Fruit fly (Drosophila melanogaster): ENCODE measurements around the gene Saf6.
A peak's percentile ranks its signal among the peaks of the same experiment; 100 is the strongest.

Saf6 gene

dm6 chr2L:819315-820032 is 3.7 kb upstream of the Saf6 start, which contains the start of the genes PGAP2 and Clp (continued):
- TF ChIP-seq phol (tag; optimal IDR thresholded peaks at IDR 0.05) (peak; percentile 85), Aef1 (GFP tag; IDR thresholded peaks at IDR 0.05) (peak; percentile 82), sna (GFP tag; IDR thresholded peaks at IDR 0.05; ENCODE audit: partially characterized antibody) (no peak), pum (GFP tag; optimal IDR thresholded peaks at IDR 0.05) (peak; percentile 63), CG2199 (GFP tag; IDR thresholded peaks at IDR 0.05) (no peak), CG2875 (GFP tag; optimal IDR thresholded peaks at IDR 0.05) (no peak), Neu2 (GFP tag; optimal IDR thresholded peaks at IDR 0.05; ENCODE audit: borderline replicate concordance) (peak; percentile 33), kay (GFP tag; optimal IDR thresholded peaks at IDR 0.05) (peak; percentile 43), Trl (optimal IDR thresholded peaks at IDR 0.05) (no peak), Trl (GFP tag; optimal IDR thresholded peaks at IDR 0.05) (no peak), scrt (GFP tag; optimal IDR thresholded peaks at IDR 0.05) (no peak), HHEX (GFP tag; optimal IDR thresholded peaks at IDR 0.05) (peak; percentile 6), repo (GFP tag; optimal IDR thresholded peaks at IDR 0.05) (no peak), CG9215 (GFP tag; IDR thresholded peaks at IDR 0.05) (peak; percentile 77; the same call in 1 of the 2 replicates), CG4404 (GFP tag; IDR thresholded peaks at IDR 0.05) (peak; percentile 71), bsh (GFP tag; optimal IDR thresholded peaks at IDR 0.05) (peak in 1 of 2 experiments; percentile 72), Vsx1 (GFP tag; optimal IDR thresholded peaks at IDR 0.05) (no peak), ato (GFP tag; IDR thresholded peaks at IDR 0.05; ENCODE audit: partially characterized antibody) (peak; percentile 31; the same call in 1 of the 2 replicates), CG11696 (GFP tag; IDR thresholded peaks at IDR 0.05) (no peak), CG12391 (tag; optimal IDR thresholded peaks at IDR 0.05) (peak; percentile 89), CG6765 (GFP tag; optimal IDR thresholded peaks at IDR 0.05) (no peak), Hr39 (optimal IDR thresholded peaks at IDR 0.05) (no peak), odd (GFP tag; optimal IDR thresholded peaks at IDR 0.05) (no peak), chm (GFP tag; IDR thresholded peaks at IDR 0.05) (no peak), CG1529 (GFP tag; optimal IDR thresholded peaks at IDR 0.05) (peak; percentile 26), CG12071 (GFP tag; optimal IDR thresholded peaks at IDR 0.05) (no peak), Deaf1 (tag; optimal IDR thresholded peaks at IDR 0.05) (no peak), gro (GFP tag; optimal IDR thresholded peaks at IDR 0.05) (peak; percentile 9), trem (tag; optimal IDR thresholded peaks at IDR 0.05) (peak; percentile 71), CG8290 (GFP tag; optimal IDR thresholded peaks at IDR 0.05) (peak; percentile 81), CG8290 (tag; optimal IDR thresholded peaks at IDR 0.05) (no peak), trh (GFP tag; optimal IDR thresholded peaks at IDR 0.05) (peak; percentile 51), CG1603 (tag; optimal IDR thresholded peaks at IDR 0.05) (peak; percentile 48), lov (optimal IDR thresholded peaks at IDR 0.05) (no peak), lov (GFP tag; IDR thresholded peaks at IDR 0.05) (no peak), z (GFP tag; IDR thresholded peaks at IDR 0.05) (no peak), gcm (GFP tag; optimal IDR thresholded peaks at IDR 0.05) (peak; percentile 36), Dll (GFP tag; IDR thresholded peaks at IDR 0.05; ENCODE audit: partially characterized antibody) (peak; percentile 70; the same call in 3 of the 4 replicates), CG18476 (GFP tag; optimal IDR thresholded peaks at IDR 0.05) (peak; percentile 53), so (GFP tag; IDR thresholded peaks at IDR 0.05) (peak; percentile 58; the same call in 1 of the 3 replicates), CG13424 (tag; optimal IDR thresholded peaks at IDR 0.05) (peak; percentile 79), CG4730 (GFP tag; IDR thresholded peaks at IDR 0.05) (peak; percentile 65), CG17802 (tag; optimal IDR thresholded peaks at IDR 0.05) (peak; percentile 24), yki (optimal IDR thresholded peaks at IDR 0.05) (no peak), croc (GFP tag; conservative IDR thresholded peaks at IDR 0.05) (peak; percentile 71), Side (GFP tag; optimal IDR thresholded peaks at IDR 0.05) (no peak), cg (GFP tag; optimal IDR thresholded peaks at IDR 0.05) (no peak), ap (GFP tag; IDR thresholded peaks at IDR 0.05) (peak; percentile 62; the same call in 1 of the 2 replicates), CG12744 (GFP tag; optimal IDR thresholded peaks at IDR 0.05) (peak; percentile 21), HLH4C (GFP tag; IDR thresholded peaks at IDR 0.05; ENCODE audit: partially characterized antibody) (peak; percentile 71)
